Worm (Caenorhabditis elegans) whole organism, early embryonic: Measurements from ENCODE around the gene Y82E9BR.14.
"Not testable (repeated sequence)": the region's sequence is repeated elsewhere in the genome, so short reads cannot be mapped to it uniquely, and the experiment has no call there.

ENCODE experiments used
- B0310.2 ChIP-seq: sonication (generic microtip); optimal IDR thresholded peaks from 2 replicates; lab custom pipeline; 2016; ENCODE audit warnings: mild to moderate bottlenecking, missing genetic modification characterization, missing compliant biosample characterization
- F13C5.2 ChIP-seq: sonication (generic microtip); optimal IDR thresholded peaks from 2 replicates; lab custom pipeline; 2017; ENCODE audit warnings: mild to moderate bottlenecking, missing genetic modification characterization, inconsistent platforms, missing compliant biosample characterization
- aly-1 ChIP-seq: sonication (generic microtip); optimal IDR thresholded peaks from 2 replicates; lab custom pipeline; 2016; ENCODE audit warnings: missing genetic modification characterization, missing compliant biosample characterization
- ama-1 ChIP-seq: fragments of 150-350 bp; optimal IDR thresholded peaks from 2 replicates; lab custom pipeline; 2014
- ceh-13 ChIP-seq: fragments of 200-800 bp; sonication (Bioruptor generic); optimal IDR thresholded peaks from 2 replicates; lab custom pipeline; 2018; ENCODE audit warnings: mild to moderate bottlenecking, missing genetic modification characterization, missing compliant biosample characterization
- ceh-36 ChIP-seq: sonication (generic microtip); optimal IDR thresholded peaks from 2 replicates; lab custom pipeline; 2016; ENCODE audit warnings: missing genetic modification characterization, inconsistent platforms, missing compliant biosample characterization
- ets-7 ChIP-seq: sonication (generic microtip); optimal IDR thresholded peaks from 2 replicates; lab custom pipeline; 2016; ENCODE audit warnings: missing genotype, missing genetic modification characterization, missing compliant biosample characterization
- flt-1 ChIP-seq: fragments of 200-800 bp; sonication (Bioruptor generic); IDR thresholded peaks from 2 replicates; pipeline ENCODE4 v1.3.6; 2022; ENCODE audit warnings: missing genetic modification characterization, missing compliant biosample characterization
- hmbx-1 ChIP-seq: sonication (generic microtip); optimal IDR thresholded peaks from 2 replicates; lab custom pipeline; 2016; ENCODE audit warnings: mild to moderate bottlenecking, missing genetic modification characterization, missing compliant biosample characterization
- hmg-4 ChIP-seq: fragments of 200-800 bp; sonication (Bioruptor generic); optimal IDR thresholded peaks from 2 replicates; lab custom pipeline; 2018; ENCODE audit warnings: mild to moderate bottlenecking, missing genetic modification characterization, missing compliant biosample characterization
- hnd-1 ChIP-seq: sonication (generic microtip); optimal IDR thresholded peaks from 2 replicates; lab custom pipeline; 2016; ENCODE audit warnings: missing genetic modification characterization, missing compliant biosample characterization
- pes-1 ChIP-seq: fragments of 200-800 bp; sonication (Bioruptor generic); IDR thresholded peaks from 2 replicates; pipeline ENCODE4 v1.3.6; 2022; ENCODE audit warnings: missing genetic modification reagents, missing genetic modification characterization, missing compliant biosample characterization
- scrt-1 ChIP-seq: fragments of 200-800 bp; sonication (Bioruptor generic); IDR thresholded peaks from 2 replicates; pipeline ENCODE4 v1.3.6; 2022; ENCODE audit warnings: missing genetic modification characterization, missing compliant biosample characterization
- sea-1 ChIP-seq: fragments of 200-800 bp; sonication (Bioruptor generic); conservative IDR thresholded peaks from 2 replicates; pipeline ENCODE4 v1.3.6; 2022; ENCODE audit warnings: missing genetic modification characterization, missing compliant biosample characterization
- tbx-11 ChIP-seq: fragments of 200-800 bp; sonication (Bioruptor generic); IDR thresholded peaks from 2 replicates; pipeline ENCODE4 v1.3.6; 2022; ENCODE audit warnings: missing genetic modification characterization, missing compliant biosample characterization
- tbx-37 ChIP-seq: fragments of 200-800 bp; sonication (Bioruptor generic); conservative IDR thresholded peaks from 2 replicates; pipeline ENCODE4 v1.3.6; 2022; ENCODE audit warnings: missing genetic modification reagents, missing genetic modification characterization, missing compliant biosample characterization
- tra-4 ChIP-seq: sonication (generic microtip); optimal IDR thresholded peaks from 2 replicates; lab custom pipeline; 2017; ENCODE audit warnings: missing genetic modification characterization, missing compliant biosample characterization

The Y82E9BR.14 gene

DNA sequence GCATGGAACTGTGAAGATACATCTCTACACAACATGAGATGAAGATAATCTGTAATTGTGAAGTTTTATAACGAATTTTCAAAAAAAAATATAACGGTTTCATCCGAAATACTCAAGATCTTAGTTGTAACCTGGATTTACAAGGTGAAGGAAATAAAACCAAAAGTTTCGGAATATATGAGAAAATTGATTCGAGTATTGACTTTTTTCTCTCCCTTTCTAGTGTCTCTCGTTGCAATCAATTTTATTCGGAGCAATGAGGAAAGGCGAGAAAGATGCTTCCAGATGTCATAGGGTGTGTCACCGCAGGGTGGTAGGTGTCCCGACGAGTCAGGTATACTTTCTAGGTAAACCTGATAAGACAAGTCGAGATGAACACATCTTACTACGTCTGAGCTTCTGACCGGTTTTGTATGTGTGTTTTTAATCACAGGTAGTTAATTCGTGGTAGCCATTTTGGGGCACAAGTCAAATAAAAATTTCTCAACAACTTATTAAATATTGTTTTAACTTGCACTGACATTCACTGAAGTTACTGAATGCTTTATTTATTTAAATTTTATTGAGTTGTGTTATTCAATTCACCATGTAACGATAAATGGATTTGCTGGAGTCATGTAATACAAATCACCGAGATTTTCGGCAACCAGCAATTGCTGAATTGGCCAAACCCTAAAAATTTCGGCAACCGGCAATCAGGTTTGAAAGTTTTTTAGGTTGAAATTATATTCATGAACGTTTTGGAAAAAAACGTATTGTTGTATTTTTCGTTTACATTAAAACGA is 25.4 kb downstream of the Y82E9BR.14 start, which contains the start of gene pals-20:
pals-20 (minus strand) TSS at position 51 of the 785 bp plus-strand sequence.
- TF ChIP-seq ceh-36: no peak
- TF ChIP-seq hmg-4 (GFP tag; lab: Kevin White, UChicago): no peak
- TF ChIP-seq aly-1: no peak
- no peak for TF ChIP-seq hmbx-1

DNA sequence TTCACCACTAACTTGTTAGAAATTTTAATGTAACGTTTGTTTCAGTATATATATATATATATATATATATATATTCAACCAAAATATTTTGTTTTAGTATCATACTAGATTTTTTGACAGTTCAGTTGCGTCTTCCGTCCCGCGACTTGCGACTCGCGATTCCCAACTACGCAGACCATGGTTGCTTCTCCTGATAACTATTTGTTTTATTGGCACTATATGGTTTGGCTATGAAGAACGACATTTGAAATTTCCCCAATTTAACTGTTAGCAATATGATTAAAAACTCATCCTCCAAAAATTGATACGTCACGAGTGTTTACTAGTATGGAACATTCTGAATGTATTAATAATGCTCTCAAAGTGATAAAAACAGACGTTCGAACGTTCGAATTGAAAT is 29.2 kb downstream of the Y82E9BR.14 start:
- TF ChIP-seq aly-1: no peak
- no peak for TF ChIP-seq pes-1
- no peak for TF ChIP-seq ets-7
- no peak for TF ChIP-seq scrt-1 (GFP tag; lab: Robert Waterston, UW)
- TF ChIP-seq hnd-1 (tag; lab: Kevin White, UChicago): no peak
- TF ChIP-seq F13C5.2 (tag; lab: Kevin White, UChicago): no peak
- no peak for TF ChIP-seq ceh-36
- TF ChIP-seq ama-1 (lab: Kevin White, UChicago): no peak
- no peak for TF ChIP-seq sea-1 (GFP tag; lab: Robert Waterston, UW)
- no peak for TF ChIP-seq B0310.2 (tag; lab: Kevin White, UChicago)
- no peak for TF ChIP-seq hmg-4 (GFP tag; lab: Kevin White, UChicago)
- TF ChIP-seq hmbx-1: no peak
- no peak for TF ChIP-seq flt-1 (GFP tag; lab: Robert Waterston, UW)
- TF ChIP-seq tbx-11 (GFP tag; lab: Robert Waterston, UW): no peak
- no peak for TF ChIP-seq tra-4
- TF ChIP-seq ceh-13: no peak
- no peak for TF ChIP-seq tbx-37 (GFP tag; lab: Robert Waterston, UW)

DNA sequence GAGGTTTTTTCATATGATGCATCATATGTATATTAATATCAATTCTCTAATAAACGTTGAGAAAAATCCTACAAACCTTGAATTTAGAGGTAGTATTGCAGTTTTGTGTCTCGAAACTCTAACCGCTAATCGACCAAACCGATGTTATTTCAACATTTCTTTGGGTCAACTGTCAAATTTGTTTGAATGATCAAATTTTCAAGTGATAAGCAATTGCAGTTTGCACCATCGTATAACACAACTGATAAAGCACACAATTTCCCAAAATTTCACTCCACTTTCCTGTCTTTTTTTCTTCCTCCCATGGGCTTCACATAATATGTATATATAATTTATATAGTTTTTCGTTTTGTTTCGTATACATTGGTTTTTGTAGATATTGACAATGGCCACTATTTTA is 29.8 kb downstream of the Y82E9BR.14 start, which contains the start of the genes fbxa-138 and Y82E9BR.5:
fbxa-138 (minus strand) TSS at position 161 of the 400 bp plus-strand sequence.
Y82E9BR.5 (plus strand) TSS at position 279 of the 400 bp plus-strand sequence.
- TF ChIP-seq B0310.2 (tag; lab: Kevin White, UChicago) (no peak), ets-7 (no peak), flt-1 (GFP tag; lab: Robert Waterston, UW) (no peak), aly-1 (no peak), hmg-4 (GFP tag; lab: Kevin White, UChicago) (no peak), ceh-36 (no peak), ama-1 (lab: Kevin White, UChicago) (no peak), tbx-11 (GFP tag; lab: Robert Waterston, UW) (no peak), tra-4 (no peak), ceh-13 (no peak), pes-1 (no peak), F13C5.2 (tag; lab: Kevin White, UChicago) (no peak), hmbx-1 (no peak), sea-1 (GFP tag; lab: Robert Waterston, UW) (no peak), scrt-1 (GFP tag; lab: Robert Waterston, UW) (no peak), tbx-37 (GFP tag; lab: Robert Waterston, UW) (no peak)

ce11 chrIII:1383483-1383882 is 30.4 kb downstream of the Y82E9BR.14 start:
- no peak for TF ChIP-seq hmg-4 (GFP tag; lab: Kevin White, UChicago)

- TF ChIP-seq ets-7 (no peak), F13C5.2 (tag; lab: Kevin White, UChicago) (no peak), tra-4 (no peak), aly-1 (no peak), ceh-13 (no peak), tbx-11 (GFP tag; lab: Robert Waterston, UW) (no peak), B0310.2 (tag; lab: Kevin White, UChicago) (no peak), tbx-37 (GFP tag; lab: Robert Waterston, UW) (no peak), scrt-1 (GFP tag; lab: Robert Waterston, UW) (no peak), hnd-1 (tag; lab: Kevin White, UChicago) (no peak)
Measured at ce11 chrIII:1380535-1381274, 33.2 kb downstream of the Y82E9BR.14 start, which contains the start of the genes pals-21 and Y82E9BR.6. Gene pals-21, minus strand, starts transcription at chrIII:1380635. Gene Y82E9BR.6, plus strand, starts transcription at chrIII:1381224.

DNA sequence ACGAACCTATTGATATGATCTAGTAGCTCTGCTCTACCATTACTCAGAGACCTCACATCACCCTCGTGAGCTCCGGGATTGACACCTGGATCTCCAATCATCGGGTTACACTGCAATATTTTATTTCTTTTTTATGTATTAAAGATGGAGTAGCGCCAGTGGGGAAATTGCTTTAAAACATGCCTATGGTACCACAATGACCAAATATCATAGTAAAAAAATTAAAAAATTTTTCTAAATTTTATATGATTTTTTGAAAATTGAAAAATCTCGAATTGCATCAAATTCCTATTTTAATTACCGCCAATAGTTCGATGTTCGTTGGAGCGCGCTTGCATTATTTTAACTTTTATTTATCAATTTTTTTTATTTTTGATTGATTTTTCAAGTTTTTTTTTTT is 36.0 kb downstream of the Y82E9BR.14 start, which contains the start of gene pals-40:
pals-40 (minus strand) TSS at position 101 of the 400 bp plus-strand sequence.
- not testable (repeated sequence) for TF ChIP-seq F13C5.2 (tag; lab: Kevin White, UChicago); scrt-1 (GFP tag; lab: Robert Waterston, UW); hmbx-1

ce11 chrIII:1375491-1375890 is 38.4 kb downstream of the Y82E9BR.14 start, which contains the start of gene Y82E9BR.10:
Gene Y82E9BR.10, minus strand, starts transcription at chrIII:1375591.
- TF ChIP-seq sea-1 (GFP tag; lab: Robert Waterston, UW); ets-7; ceh-13: not testable (repeated sequence)

DNA sequence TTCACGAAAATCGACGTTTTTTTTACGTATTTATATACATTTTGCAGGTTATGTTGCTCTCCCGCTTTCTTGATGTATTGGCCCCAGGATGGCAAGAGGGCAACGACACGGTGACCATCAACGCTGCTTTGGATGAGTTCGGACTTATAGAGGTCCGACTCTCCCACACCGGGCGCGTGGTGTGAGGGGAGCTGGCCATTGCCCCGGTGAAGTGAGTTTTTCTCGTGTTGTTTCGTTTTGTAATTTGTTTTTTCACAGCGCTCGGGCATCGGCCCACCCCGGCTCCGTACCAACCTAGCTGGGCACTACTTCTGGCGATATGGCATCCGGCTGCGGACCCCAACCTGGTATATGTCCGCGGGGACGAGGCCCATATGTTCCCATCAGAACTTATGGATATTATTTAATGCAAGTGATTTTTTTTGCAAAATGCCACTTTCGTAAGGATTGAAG is 39.5 kb downstream of the Y82E9BR.14 start, which contains the start of gene Y82E9BR.20:
Y82E9BR.20 (plus strand) TSS at position 51 of the 453 bp plus-strand sequence.
- TF ChIP-seq hmg-4 (GFP tag; lab: Kevin White, UChicago) (no peak), tbx-37 (GFP tag; lab: Robert Waterston, UW) (no peak), hmbx-1 (no peak), ets-7 (no peak)
